Worm (Caenorhabditis elegans) whole organism, L1 larva: ENCODE results near the gene ZK185.4.

ENCODE experiments used
- ceh-63 ChIP-seq: fragments of 200-800 bp; sonication (Bioruptor generic); optimal IDR thresholded peaks from 2 replicates; lab custom pipeline; 2018; ENCODE audit warnings: mild to moderate bottlenecking, missing genetic modification characterization, missing compliant biosample characterization
- ceh-82 ChIP-seq, 3 experiments: fragments of 150-350 bp in 1 of 3; sonication (generic microtip) in 2 of 3; optimal IDR thresholded peaks; 2 replicates each; lab custom pipeline; 2014 to 2017; ENCODE audit warnings: missing biosample characterization in 3 of 3, missing genetic modification characterization in 3 of 3
- ceh-88 ChIP-seq: fragments of 200-800 bp; sonication (Bioruptor generic); IDR thresholded peaks from 2 replicates; pipeline ENCODE4 v1.3.6; 2022; ENCODE audit warnings: missing genetic modification characterization, missing compliant biosample characterization
- nhr-237 ChIP-seq: fragments of 150-350 bp; optimal IDR thresholded peaks from 2 replicates; lab custom pipeline; 2014; ENCODE audit warnings: missing biosample characterization, missing genetic modification characterization
- nhr-28 ChIP-seq: fragments of 150-350 bp; optimal IDR thresholded peaks from 2 replicates; lab custom pipeline; 2014; ENCODE audit warnings: missing biosample characterization, missing genetic modification characterization
- tbx-2 ChIP-seq: sonication (generic microtip); optimal IDR thresholded peaks from 2 replicates; lab custom pipeline; 2016; ENCODE audit warnings: missing genetic modification characterization, missing compliant biosample characterization
- vab-15 ChIP-seq: sonication (generic microtip); optimal IDR thresholded peaks from 2 replicates; lab custom pipeline; 2017; ENCODE audit warnings: missing genotype, mild to moderate bottlenecking, missing genetic modification characterization, missing compliant biosample characterization

- no peak for TF ChIP-seq nhr-28 (tag; lab: Kevin White, UChicago)
- no peak for TF ChIP-seq ceh-63 (GFP tag; lab: Kevin White, UChicago)
- no peak for TF ChIP-seq tbx-2 (tag; lab: Kevin White, UChicago)
- no peak for TF ChIP-seq vab-15 (tag; lab: Kevin White, UChicago)
- TF ChIP-seq ceh-82 (tag; optimal IDR thresholded peaks at IDR 0.05; lab: Kevin White, UChicago) = no peak
- TF ChIP-seq ceh-88 (GFP tag; lab: Robert Waterston, UW) = no peak
- TF ChIP-seq nhr-237 (tag; lab: Kevin White, UChicago) = no peak
These were observed 50.4 kb downstream of the ZK185.4 start, which contains the start of gene M01H9.4 for ce11 chrIV:4482531-4482930.
